Fruit fly (Drosophila melanogaster): ENCODE data around the gene ppk22.

ppk22 gene

DNA sequence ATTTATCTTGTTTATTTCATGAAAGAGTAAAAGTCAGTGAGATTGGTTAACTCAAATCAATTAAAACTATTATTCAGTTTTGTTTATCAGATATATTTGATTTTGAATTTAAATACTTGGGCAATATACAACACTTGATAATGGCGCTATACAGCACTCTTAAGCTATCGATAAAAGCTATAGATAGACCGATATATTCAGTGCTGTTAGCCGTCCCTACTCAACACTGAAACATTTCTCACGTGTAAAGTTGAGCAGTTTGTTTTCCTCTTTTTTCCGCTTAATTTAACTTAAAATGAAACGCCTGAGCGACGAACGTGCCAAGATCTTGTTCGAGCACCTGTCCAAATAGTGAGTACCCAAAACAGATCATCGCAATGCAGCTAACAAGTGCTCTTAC is 9.2 kb downstream of the ppk22 start, which contains the start of gene CG7006 (continued):
- peak; percentile 67 for TF ChIP-seq slou (GFP tag; optimal IDR thresholded peaks at IDR 0.05)
- peak; percentile 84 for TF ChIP-seq maf-S (GFP tag; optimal IDR thresholded peaks at IDR 0.05)
- no peak for TF ChIP-seq wek (GFP tag; optimal IDR thresholded peaks at IDR 0.05)
- TF ChIP-seq CG4617 (GFP tag; optimal IDR thresholded peaks at IDR 0.05; ENCODE audit: borderline replicate concordance), result peak; percentile 79
- TF ChIP-seq ap (GFP tag; IDR thresholded peaks at IDR 0.05), result 0 out of 2 replicates have a peak, but pooled peaks have one; percentile 18
- TF ChIP-seq Hand (GFP tag; optimal IDR thresholded peaks at IDR 0.05), result no peak
- TF ChIP-seq ato (GFP tag; IDR thresholded peaks at IDR 0.05; ENCODE audit: partially characterized antibody), result peak; percentile 75
- peak; percentile 94 for TF ChIP-seq CG2120 (GFP tag; optimal IDR thresholded peaks at IDR 0.05)
- TF ChIP-seq fd96Cb (tag; optimal IDR thresholded peaks at IDR 0.05), result peak; percentile 12
- TF ChIP-seq toy (GFP tag; IDR thresholded peaks at IDR 0.05), result no peak
- TF ChIP-seq CG18619 (GFP tag; optimal IDR thresholded peaks at IDR 0.05), result peak; percentile 8
- TF ChIP-seq phol (tag; optimal IDR thresholded peaks at IDR 0.05), result peak; percentile 69
- peak; percentile 55 for TF ChIP-seq CG5245 (GFP tag; optimal IDR thresholded peaks at IDR 0.05)
- TF ChIP-seq D19B (GFP tag; optimal IDR thresholded peaks at IDR 0.05), result no peak
- TF ChIP-seq CG1832 (GFP tag; optimal IDR thresholded peaks at IDR 0.05), result no peak
- TF ChIP-seq gt (GFP tag; IDR thresholded peaks at IDR 0.05), result no peak; the same call in 1 of the 2 replicates
- peak; percentile 79 for TF ChIP-seq CG16813 (GFP tag; IDR thresholded peaks at IDR 0.05; ENCODE audit: partially characterized antibody)
- TF ChIP-seq CG10147 (GFP tag; optimal IDR thresholded peaks at IDR 0.05), result no peak
- TF ChIP-seq CG4282 (GFP tag; optimal IDR thresholded peaks at IDR 0.05), result peak; percentile 71
- TF ChIP-seq disco-r (GFP tag; optimal IDR thresholded peaks at IDR 0.05), result peak; percentile 34
- no peak for TF ChIP-seq CG2712 (tag; optimal IDR thresholded peaks at IDR 0.05)
- peak; percentile 65 for TF ChIP-seq HLH3B (GFP tag; IDR thresholded peaks at IDR 0.05)
- TF ChIP-seq chn (GFP tag; optimal IDR thresholded peaks at IDR 0.05), result peak; percentile 68
- peak; percentile 56 for TF ChIP-seq CG1602 (GFP tag; optimal IDR thresholded peaks at IDR 0.05)
- TF ChIP-seq CG3281 (GFP tag; optimal IDR thresholded peaks at IDR 0.05), result no peak
- peak; percentile 76 for TF ChIP-seq fu2 (GFP tag; optimal IDR thresholded peaks at IDR 0.05)
- peak; percentile 69 for TF ChIP-seq Side (GFP tag; optimal IDR thresholded peaks at IDR 0.05)
- TF ChIP-seq CG7556 (GFP tag; optimal IDR thresholded peaks at IDR 0.05), result peak; percentile 52
- TF ChIP-seq Fer1 (GFP tag; optimal IDR thresholded peaks at IDR 0.05), result no peak
- peak; percentile 32 for TF ChIP-seq da (GFP tag; optimal IDR thresholded peaks at IDR 0.05)
- TF ChIP-seq CG6272 (GFP tag; IDR thresholded peaks at IDR 0.05), result peak; percentile 29; the same call in 1 of the 2 replicates
- TF ChIP-seq Stat92E (GFP tag; optimal IDR thresholded peaks at IDR 0.05), result no peak
- peak; percentile 41 for TF ChIP-seq gfzf (GFP tag; optimal IDR thresholded peaks at IDR 0.05)
- no peak for TF ChIP-seq ase (GFP tag; IDR thresholded peaks at IDR 0.05)
- TF ChIP-seq danr (GFP tag; IDR thresholded peaks at IDR 0.05), result no peak
- no peak for TF ChIP-seq dmrt99B (tag; optimal IDR thresholded peaks at IDR 0.05)
- no peak for TF ChIP-seq CG7745 (tag; optimal IDR thresholded peaks at IDR 0.05)
- no peak for TF ChIP-seq lola (GFP tag; optimal IDR thresholded peaks at IDR 0.05)
- peak; percentile 76 for TF ChIP-seq Sry-δ (GFP tag; optimal IDR thresholded peaks at IDR 0.05)
- peak; percentile 27; the same call in 1 of the 3 replicates for TF ChIP-seq row (GFP tag; IDR thresholded peaks at IDR 0.05)
- TF ChIP-seq CG14710 (tag; optimal IDR thresholded peaks at IDR 0.05), result peak; percentile 61
- peak; percentile 78 for TF ChIP-seq CG9609 (GFP tag; optimal IDR thresholded peaks at IDR 0.05)
- no peak for TF ChIP-seq ham (GFP tag; IDR thresholded peaks at IDR 0.05)
- TF ChIP-seq ERR (GFP tag; optimal IDR thresholded peaks at IDR 0.05), result peak; percentile 81
- no peak for TF ChIP-seq CG1024 (GFP tag; IDR thresholded peaks at IDR 0.05)
- peak; percentile 58 for TF ChIP-seq repo (GFP tag; optimal IDR thresholded peaks at IDR 0.05)
- 0 out of 3 replicates have a peak, but pooled peaks have one; percentile 18 for TF ChIP-seq otp (GFP tag; IDR thresholded peaks at IDR 0.05)
- no peak for TF ChIP-seq fd3F (GFP tag; optimal IDR thresholded peaks at IDR 0.05)
- peak; percentile 81 for TF ChIP-seq MBD-R2 (GFP tag; IDR thresholded peaks at IDR 0.05)
- no peak for TF ChIP-seq Hey (tag; optimal IDR thresholded peaks at IDR 0.05)
- peak; percentile 13; the same call in 1 of the 2 replicates for TF ChIP-seq Adf1 (GFP tag; IDR thresholded peaks at IDR 0.05)
